Fruit fly (Drosophila melanogaster): ENCODE data around the gene Lgr4.

Gene Lgr4

dm6 chrX:13159481-13159880 lies 29.5 kb downstream of the Lgr4 start, which contains the start of the genes Bap60 and CG12096 (continued):
- TF ChIP-seq CG12391 (tag; optimal IDR thresholded peaks at IDR 0.05): peak; percentile 86
- TF ChIP-seq CG11696 (GFP tag; IDR thresholded peaks at IDR 0.05): no peak
- peak; percentile 51 for TF ChIP-seq CG5180 (GFP tag; optimal IDR thresholded peaks at IDR 0.05)
- TF ChIP-seq CG11085 (GFP tag; IDR thresholded peaks at IDR 0.05): no peak
- peak; percentile 99 for TF ChIP-seq Sin3A (optimal IDR thresholded peaks at IDR 0.05)
- no peak for TF ChIP-seq sc (optimal IDR thresholded peaks at IDR 0.05)
- no peak for TF ChIP-seq sc (GFP tag; optimal IDR thresholded peaks at IDR 0.05)
- TF ChIP-seq CG15601 (tag; optimal IDR thresholded peaks at IDR 0.05): peak; percentile 76
- peak; percentile 45 for TF ChIP-seq ewg (GFP tag; optimal IDR thresholded peaks at IDR 0.05)
- no peak for TF ChIP-seq danr (GFP tag; IDR thresholded peaks at IDR 0.05)
- peak; percentile 86 for TF ChIP-seq mam (GFP tag; optimal IDR thresholded peaks at IDR 0.05)
- TF ChIP-seq Elba2 (GFP tag; optimal IDR thresholded peaks at IDR 0.05): peak; percentile 82
- TF ChIP-seq croc (GFP tag; conservative IDR thresholded peaks at IDR 0.05): peak; percentile 45; the same call in 2 of the 3 replicates
- no peak for TF ChIP-seq CG14965 (GFP tag; optimal IDR thresholded peaks at IDR 0.05; ENCODE audit: borderline replicate concordance)
- no peak for TF ChIP-seq trh (GFP tag; optimal IDR thresholded peaks at IDR 0.05)
- peak; percentile 26; the same call in 1 of the 2 replicates for TF ChIP-seq ara (GFP tag; IDR thresholded peaks at IDR 0.05)
- TF ChIP-seq trem (tag; optimal IDR thresholded peaks at IDR 0.05): peak; percentile 86
- peak; percentile 73 for TF ChIP-seq CG10543 (GFP tag; optimal IDR thresholded peaks at IDR 0.05)
- TF ChIP-seq CG9932 (GFP tag; IDR thresholded peaks at IDR 0.05): peak; percentile 85
- TF ChIP-seq MESR4 (GFP tag; optimal IDR thresholded peaks at IDR 0.05): no peak
- peak; percentile 65 for TF ChIP-seq esg (GFP tag; conservative IDR thresholded peaks at IDR 0.05)
- no peak for TF ChIP-seq CG6854 (GFP tag; optimal IDR thresholded peaks at IDR 0.05)
- TF ChIP-seq CG9727 (GFP tag; optimal IDR thresholded peaks at IDR 0.05): peak; percentile 74
- TF ChIP-seq CG7271 (tag; optimal IDR thresholded peaks at IDR 0.05): no peak
- no peak for TF ChIP-seq Vsx1 (GFP tag; optimal IDR thresholded peaks at IDR 0.05)
- peak; percentile 60 for TF ChIP-seq CG7556 (GFP tag; optimal IDR thresholded peaks at IDR 0.05)
- peak; percentile 52 for TF ChIP-seq da (GFP tag; optimal IDR thresholded peaks at IDR 0.05)
- TF ChIP-seq CG8388 (GFP tag; optimal IDR thresholded peaks at IDR 0.05): peak; percentile 58
- peak; percentile 88 for TF ChIP-seq fu2 (GFP tag; optimal IDR thresholded peaks at IDR 0.05)
- TF ChIP-seq Nf-YC (tag; optimal IDR thresholded peaks at IDR 0.05): peak; percentile 76
- no peak for TF ChIP-seq CG15479 (GFP tag; optimal IDR thresholded peaks at IDR 0.05)
- TF ChIP-seq gsb-n (tag; optimal IDR thresholded peaks at IDR 0.05): no peak
- peak; percentile 59; the same call in 2 of the 4 replicates for TF ChIP-seq Gug (GFP tag; IDR thresholded peaks at IDR 0.05)
- TF ChIP-seq toy (GFP tag; IDR thresholded peaks at IDR 0.05): no peak
- no peak for TF ChIP-seq CG3407 (GFP tag; optimal IDR thresholded peaks at IDR 0.05)
- TF ChIP-seq CG14014 (GFP tag; IDR thresholded peaks at IDR 0.05): peak; percentile 56; the same call in 1 of the 2 replicates
- TF ChIP-seq CG11504 (tag; optimal IDR thresholded peaks at IDR 0.05): no peak
- peak; percentile 5 for TF ChIP-seq CG12104 (GFP tag; optimal IDR thresholded peaks at IDR 0.05)
- TF ChIP-seq CG9817 (tag; optimal IDR thresholded peaks at IDR 0.05): peak; percentile 85
- TF ChIP-seq hb (GFP tag; IDR thresholded peaks at IDR 0.05; ENCODE audit: partially characterized antibody): peak; percentile 87
- no peak for TF ChIP-seq aop (GFP tag; IDR thresholded peaks at IDR 0.05)
- TF ChIP-seq bsh (GFP tag; optimal IDR thresholded peaks at IDR 0.05): peak in 1 of 2 experiments; percentile 65
- peak; percentile 43 for TF ChIP-seq CG6254 (GFP tag; optimal IDR thresholded peaks at IDR 0.05)
- TF ChIP-seq Dek (tag; optimal IDR thresholded peaks at IDR 0.05): peak; percentile 47
- peak in 1 of 3 experiments; percentile 42 for TF ChIP-seq Stat92E (GFP tag; optimal IDR thresholded peaks at IDR 0.05)
- TF ChIP-seq CG2120 (GFP tag; optimal IDR thresholded peaks at IDR 0.05): peak; percentile 90
- TF ChIP-seq E2f2 (GFP tag; IDR thresholded peaks at IDR 0.05): peak; percentile 52
- TF ChIP-seq shn (GFP tag; optimal IDR thresholded peaks at IDR 0.05): peak; percentile 85
- peak; percentile 80 for TF ChIP-seq CG9215 (GFP tag; IDR thresholded peaks at IDR 0.05)
- peak; percentile 82 for TF ChIP-seq grau (tag; optimal IDR thresholded peaks at IDR 0.05)
- TF ChIP-seq emc (GFP tag; optimal IDR thresholded peaks at IDR 0.05): peak; percentile 51

All from whole organism, embryonic.